Worm (Caenorhabditis elegans) whole organism, L1 larva: Measurements from ENCODE around the gene str-140.

Experiments
- C34B4.2 ChIP-seq: sonication (generic microtip); optimal IDR thresholded peaks from 2 replicates; lab custom pipeline; 2017; ENCODE audit warnings: mild to moderate bottlenecking, missing genetic modification characterization, missing compliant biosample characterization
- Y116A8C.19 ChIP-seq: sonication (generic microtip); optimal IDR thresholded peaks from 2 replicates; lab custom pipeline; 2016; ENCODE audit warnings: missing compliant biosample characterization, missing genetic modification characterization, borderline replicate concordance
- alr-1 ChIP-seq: fragments of 200-800 bp; sonication (Bioruptor generic); optimal IDR thresholded peaks from 2 replicates; lab custom pipeline; 2018; ENCODE audit warnings: borderline replicate concordance, mild to moderate bottlenecking, missing genetic modification characterization, missing compliant biosample characterization
- aly-2 ChIP-seq: fragments of 150-350 bp; optimal IDR thresholded peaks from 2 replicates; lab custom pipeline; 2014; ENCODE audit warnings: missing biosample characterization, missing genetic modification characterization
- ceh-82 ChIP-seq, 3 experiments: fragments of 150-350 bp in 1 of 3; sonication (generic microtip) in 2 of 3; optimal IDR thresholded peaks; 2 replicates each; lab custom pipeline; 2014 to 2017; ENCODE audit warnings: missing biosample characterization in 3 of 3, missing genetic modification characterization in 3 of 3
- ceh-88 ChIP-seq: fragments of 200-800 bp; sonication (Bioruptor generic); IDR thresholded peaks from 2 replicates; pipeline ENCODE4 v1.3.6; 2022; ENCODE audit warnings: missing genetic modification characterization, missing compliant biosample characterization
- ceh-90 ChIP-seq: sonication (generic microtip); optimal IDR thresholded peaks from 2 replicates; lab custom pipeline; 2016; ENCODE audit warnings: missing genetic modification characterization, missing compliant biosample characterization
- ces-1 ChIP-seq: fragments of 150-350 bp; optimal IDR thresholded peaks from 2 replicates; lab custom pipeline; 2014; ENCODE audit warnings: missing biosample characterization, missing genetic modification reagents, missing genetic modification characterization
- dpl-1 ChIP-seq, 3 experiments: fragments of 150-350 bp in 2 of 3; sonication (generic microtip) in 1 of 3; optimal IDR thresholded peaks; 2 replicates each; lab custom pipeline; 2014 to 2017; ENCODE audit warnings: missing biosample characterization in 3 of 3, missing genetic modification characterization in 3 of 3, missing genetic modification reagents in 3 of 3
- efl-1 ChIP-seq, 4 experiments: fragments of 150-350 bp; optimal IDR thresholded peaks in 3 of 4; peaks in 1 of 4; 1 replicate in 1 of 4; 2 replicates in 3 of 4; lab custom pipeline; 2014; ENCODE audit warnings: missing biosample characterization in 2 of 4, missing genetic modification characterization in 2 of 4, missing genetic modification reagents in 2 of 4
- fkh-10 ChIP-seq: sonication (generic microtip); optimal IDR thresholded peaks from 2 replicates; lab custom pipeline; 2017; ENCODE audit warnings: missing biosample characterization, missing genetic modification reagents, missing genetic modification characterization
- fos-1 ChIP-seq: fragments of 150-350 bp; optimal IDR thresholded peaks from 2 replicates; lab custom pipeline; 2014; ENCODE audit warnings: missing biosample characterization, missing genetic modification characterization
- hlh-4 ChIP-seq: sonication (generic microtip); optimal IDR thresholded peaks from 2 replicates; lab custom pipeline; 2016; ENCODE audit warnings: mild to moderate bottlenecking, missing genetic modification characterization, missing compliant biosample characterization
- irx-1 ChIP-seq: sonication (generic microtip); optimal IDR thresholded peaks from 2 replicates; lab custom pipeline; 2016; ENCODE audit warnings: missing genetic modification characterization, missing compliant biosample characterization
- lin-13 ChIP-seq: fragments of 150-350 bp; optimal IDR thresholded peaks from 2 replicates; lab custom pipeline; 2014; ENCODE audit warnings: missing biosample characterization, missing genetic modification reagents, missing genetic modification characterization
- lin-35 ChIP-seq, 2 experiments: fragments of 150-350 bp; optimal IDR thresholded peaks; 2 replicates each; lab custom pipeline; 2014; ENCODE audit warnings: missing biosample characterization in 2 of 2, missing genetic modification characterization in 2 of 2, missing genetic modification reagents in 2 of 2
- lir-3 ChIP-seq: sonication (generic microtip); optimal IDR thresholded peaks from 2 replicates; lab custom pipeline; 2016; ENCODE audit warnings: mild to moderate bottlenecking, missing genetic modification characterization, moderate library complexity, missing compliant biosample characterization; ENCODE audit not compliant: poor library complexity
- mab-9 ChIP-seq: fragments of 200-800 bp; sonication (Bioruptor generic); IDR thresholded peaks from 2 replicates; pipeline ENCODE4 v1.3.6; 2022; ENCODE audit warnings: missing genetic modification reagents, missing genetic modification characterization, missing compliant biosample characterization
- mef-2 ChIP-seq: fragments of 150-350 bp; optimal IDR thresholded peaks from 2 replicates; lab custom pipeline; 2014; ENCODE audit warnings: missing biosample characterization, missing genetic modification characterization
- mep-1 ChIP-seq: fragments of 150-350 bp; optimal IDR thresholded peaks from 2 replicates; lab custom pipeline; 2014; ENCODE audit warnings: missing biosample characterization, missing genetic modification characterization
- nhr-20 ChIP-seq: sonication (generic microtip); optimal IDR thresholded peaks from 2 replicates; lab custom pipeline; 2016; ENCODE audit warnings: mild to moderate bottlenecking, missing genetic modification characterization, missing compliant biosample characterization
- nhr-28 ChIP-seq: fragments of 150-350 bp; optimal IDR thresholded peaks from 2 replicates; lab custom pipeline; 2014; ENCODE audit warnings: missing biosample characterization, missing genetic modification characterization
- nhr-77 ChIP-seq: fragments of 150-350 bp; optimal IDR thresholded peaks from 2 replicates; lab custom pipeline; 2014; ENCODE audit warnings: missing biosample characterization, missing genetic modification characterization
- nhr-90 ChIP-seq: sonication (generic microtip); optimal IDR thresholded peaks from 2 replicates; lab custom pipeline; 2016; ENCODE audit warnings: mild to moderate bottlenecking, missing genetic modification characterization, missing compliant biosample characterization; ENCODE audit not compliant: poor library complexity
- rnt-1 ChIP-seq: sonication (generic microtip); optimal IDR thresholded peaks from 2 replicates; lab custom pipeline; 2016; ENCODE audit warnings: mild to moderate bottlenecking, missing genetic modification characterization, moderate library complexity, missing compliant biosample characterization
- skn-1 ChIP-seq: fragments of 150-350 bp; optimal IDR thresholded peaks from 2 replicates; lab custom pipeline; 2014; ENCODE audit warnings: missing biosample characterization, missing genetic modification characterization
- snpc-4 ChIP-seq: fragments of 150-350 bp; optimal IDR thresholded peaks from 2 replicates; lab custom pipeline; 2014; ENCODE audit warnings: missing biosample characterization, missing genetic modification characterization
- snu-23 ChIP-seq: sonication (generic microtip); optimal IDR thresholded peaks from 2 replicates; lab custom pipeline; 2016; ENCODE audit warnings: missing genetic modification characterization, missing compliant biosample characterization
- sox-4 ChIP-seq: sonication (generic microtip); optimal IDR thresholded peaks from 2 replicates; lab custom pipeline; 2016; ENCODE audit warnings: missing genetic modification characterization, missing compliant biosample characterization
- sup-37 ChIP-seq: fragments of 200-800 bp; sonication (Bioruptor generic); optimal IDR thresholded peaks from 2 replicates; lab custom pipeline; 2018; ENCODE audit warnings: mild to moderate bottlenecking, missing genetic modification characterization, missing compliant biosample characterization
- swsn-7 ChIP-seq: sonication (generic microtip); optimal IDR thresholded peaks from 2 replicates; lab custom pipeline; 2016; ENCODE audit warnings: missing genetic modification characterization, missing compliant biosample characterization
- tbx-2 ChIP-seq: sonication (generic microtip); optimal IDR thresholded peaks from 2 replicates; lab custom pipeline; 2016; ENCODE audit warnings: missing genetic modification characterization, missing compliant biosample characterization
- unc-130 ChIP-seq: fragments of 150-350 bp; optimal IDR thresholded peaks from 2 replicates; lab custom pipeline; 2017; ENCODE audit warnings: missing biosample characterization, missing genetic modification characterization, inconsistent platforms
- unc-30 ChIP-seq: sonication (generic microtip); optimal IDR thresholded peaks from 2 replicates; lab custom pipeline; 2017; ENCODE audit warnings: missing biosample characterization, missing genetic modification characterization
- xbp-1 ChIP-seq: sonication (generic microtip); optimal IDR thresholded peaks from 2 replicates; lab custom pipeline; 2016; ENCODE audit warnings: missing genetic modification characterization, missing compliant biosample characterization
- ztf-4 ChIP-seq: fragments of 150-350 bp; optimal IDR thresholded peaks from 2 replicates; lab custom pipeline; 2014; ENCODE audit warnings: missing biosample characterization, missing genetic modification characterization

str-140 gene

DNA sequence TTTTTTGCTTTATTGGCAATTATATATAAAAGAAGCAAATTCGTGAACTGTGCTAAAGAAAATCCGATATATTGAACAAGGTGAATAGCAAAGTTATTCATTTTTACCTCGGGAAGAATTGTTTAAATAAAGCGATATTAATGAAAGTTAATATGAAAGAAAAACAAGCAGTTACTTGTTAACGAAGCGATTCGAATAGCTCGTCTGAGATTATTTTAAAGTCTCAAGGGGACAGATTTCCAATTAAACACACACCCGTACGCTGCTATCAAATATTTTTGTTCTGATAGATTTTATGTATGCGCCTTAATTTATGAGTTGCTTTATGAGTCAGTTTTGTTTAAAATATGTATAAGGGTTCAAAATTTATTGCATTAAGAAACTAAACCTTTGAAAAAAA lies at the start of gene str-140:
Gene str-140 (minus strand): TSS at position 101 of the 400 bp plus-strand sequence.
- TF ChIP-seq nhr-28 (tag; lab: Kevin White, UChicago), result no peak
- no peak for TF ChIP-seq ztf-4 (tag; lab: Kevin White, UChicago)
- no peak for TF ChIP-seq mab-9
- no peak for TF ChIP-seq nhr-90
- TF ChIP-seq swsn-7 (tag; lab: Kevin White, UChicago), result no peak
- TF ChIP-seq ceh-82 (tag; optimal IDR thresholded peaks at IDR 0.05; lab: Kevin White, UChicago), result no peak
- TF ChIP-seq Y116A8C.19 (tag; lab: Kevin White, UChicago), result no peak
- TF ChIP-seq fos-1 (tag; lab: Kevin White, UChicago), result no peak
- no peak for TF ChIP-seq sup-37
- TF ChIP-seq lin-35 (GFP tag; optimal IDR thresholded peaks at IDR 0.05; lab: Kevin White, UChicago), result no peak
- no peak for TF ChIP-seq irx-1
- no peak for TF ChIP-seq tbx-2 (tag; lab: Kevin White, UChicago)
- no peak for TF ChIP-seq unc-30
- TF ChIP-seq mep-1, result no peak
- no peak for TF ChIP-seq nhr-20 (tag; lab: Kevin White, UChicago)
- no peak for TF ChIP-seq ceh-90 (tag; lab: Kevin White, UChicago)

DNA sequence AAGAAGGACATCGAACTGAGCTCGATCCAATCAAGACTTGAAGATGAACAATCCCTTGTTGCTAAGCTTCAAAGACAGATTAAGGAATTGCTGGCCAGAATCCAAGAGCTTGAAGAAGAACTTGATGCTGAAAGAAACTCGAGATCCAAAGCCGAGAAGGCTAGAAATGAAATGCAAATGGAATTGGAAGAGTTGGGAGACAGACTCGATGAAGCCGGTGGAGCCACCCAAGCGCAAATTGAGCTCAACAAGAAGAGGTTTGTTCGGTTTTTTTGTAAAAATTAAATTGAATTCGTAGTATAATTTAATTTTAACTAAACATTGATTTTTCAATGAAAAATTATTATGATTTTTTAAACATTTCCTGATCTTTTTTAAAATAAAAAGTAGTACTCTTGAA lies 46.8 kb upstream of the str-140 start:
- no peak for TF ChIP-seq alr-1 (tag; lab: Kevin White, UChicago)
- no peak for TF ChIP-seq lir-3 (tag; lab: Kevin White, UChicago)
- no peak for TF ChIP-seq snu-23 (GFP tag; lab: Kevin White, UChicago)
- TF ChIP-seq nhr-28 (tag; lab: Kevin White, UChicago), result no peak
- no peak for TF ChIP-seq fkh-10 (GFP tag; lab: Kevin White, UChicago)
- TF ChIP-seq hlh-4, result no peak
- TF ChIP-seq unc-130 (tag; lab: Kevin White, UChicago), result no peak
- TF ChIP-seq irx-1, result no peak
- no peak for TF ChIP-seq ces-1 (GFP tag; lab: Kevin White, UChicago)
- TF ChIP-seq xbp-1, result no peak
- no peak for TF ChIP-seq snpc-4 (tag; lab: Kevin White, UChicago)

ce11 chrV:8110816-8111215 lies 43.1 kb upstream of the str-140 start:
- TF ChIP-seq tbx-2 (tag; lab: Kevin White, UChicago) (peak; percentile 34), nhr-20 (tag; lab: Kevin White, UChicago) (no peak), nhr-77 (tag; lab: Kevin White, UChicago) (peak; percentile 74), alr-1 (tag; lab: Kevin White, UChicago) (no peak), skn-1 (tag; lab: Kevin White, UChicago) (no peak), mef-2 (tag; lab: Kevin White, UChicago) (no peak), C34B4.2 (tag; lab: Kevin White, UChicago) (no peak), ceh-88 (GFP tag; lab: Robert Waterston, UW) (no peak)

DNA sequence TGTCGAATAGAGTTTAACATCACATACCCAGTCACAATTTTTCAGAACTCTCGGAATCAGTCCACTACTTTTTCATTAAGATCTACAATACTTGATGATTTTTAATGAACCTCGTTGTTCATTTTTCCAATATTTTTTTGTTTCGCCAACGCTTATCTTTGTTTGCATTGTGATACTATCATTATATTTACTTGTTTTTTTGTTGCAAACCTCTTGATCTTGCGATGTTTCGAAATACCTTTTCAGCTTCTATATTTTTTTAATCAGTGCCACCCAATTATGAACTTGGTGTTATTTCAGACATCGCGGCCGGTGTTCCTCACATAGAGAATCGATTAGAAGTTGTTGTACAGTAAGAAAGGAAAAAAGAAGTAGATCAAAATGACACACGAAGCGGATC lies 41.0 kb upstream of the str-140 start, which contains the start of gene myo-5:
Gene myo-5 (plus strand): TSS at position 301 of the 400 bp plus-strand sequence.
- TF ChIP-seq efl-1 (optimal IDR thresholded peaks at IDR 0.05; lab: Kevin White, UChicago) (no peak), efl-1 (GFP tag; optimal IDR thresholded peaks at IDR 0.05 in 1 of 2; lab: Kevin White, UChicago) (peak in 1 of 2 experiments; percentile 15), unc-130 (tag; lab: Kevin White, UChicago) (no peak)
- TF ChIP-seq, all 84 proteins: peak for 1

- TF ChIP-seq lin-13 (GFP tag; lab: Kevin White, UChicago), result no peak
- no peak for TF ChIP-seq sox-4 (tag; lab: Kevin White, UChicago)
- TF ChIP-seq ztf-4 (tag; lab: Kevin White, UChicago), result no peak
- no peak for TF ChIP-seq sup-37
- TF ChIP-seq irx-1, result no peak
- no peak for TF ChIP-seq ces-1 (GFP tag; lab: Kevin White, UChicago)
- no peak for TF ChIP-seq rnt-1 (tag; lab: Kevin White, UChicago)
- no peak for TF ChIP-seq dpl-1 (GFP tag; optimal IDR thresholded peaks at IDR 0.05; lab: Kevin White, UChicago)
- TF ChIP-seq aly-2 (tag; lab: Kevin White, UChicago), result no peak
These were observed 36.8 kb upstream of the str-140 start, which contains the start of gene srlf-16 for ce11 chrV:8104473-8104872. srlf-16 (plus strand) TSS chrV:8104773.
